Worm (Caenorhabditis elegans) whole organism, young adult: Measurements from ENCODE around the gene K08D12.4.

Source experiments
- B0336.3 ChIP-seq: fragments of 200-800 bp; sonication (Bioruptor generic); IDR thresholded peaks from 2 replicates; pipeline ENCODE4 v1.3.6; 2022; ENCODE audit warnings: missing genetic modification characterization, missing compliant biosample characterization
- C06A6.2 ChIP-seq: fragments of 200-800 bp; sonication (Bioruptor generic); conservative IDR thresholded peaks from 2 replicates; pipeline ENCODE4 v1.3.6; 2022; ENCODE audit warnings: missing genetic modification characterization, missing compliant biosample characterization
- F22D6.2 ChIP-seq: sonication (generic microtip); optimal IDR thresholded peaks from 2 replicates; lab custom pipeline; 2016; ENCODE audit warnings: mild to moderate bottlenecking, missing genetic modification characterization, missing compliant biosample characterization
- F39B2.1 ChIP-seq: fragments of 200-800 bp; sonication (Bioruptor generic); IDR thresholded peaks from 2 replicates; pipeline ENCODE4 v1.3.6; 2022; ENCODE audit warnings: missing genetic modification reagents, missing genetic modification characterization, missing compliant biosample characterization
- F49E8.2 ChIP-seq: sonication (generic microtip); optimal IDR thresholded peaks from 3 replicates; lab custom pipeline; 2017; ENCODE audit warnings: missing genetic modification characterization, mild to moderate bottlenecking, missing compliant biosample characterization, antibody characterized with exemption, moderate library complexity; ENCODE audit not compliant: insufficient read depth
- F52B5.7 ChIP-seq: sonication (generic microtip); optimal IDR thresholded peaks from 2 replicates; lab custom pipeline; 2016; ENCODE audit warnings: mild to moderate bottlenecking, missing genetic modification characterization, missing compliant biosample characterization
- F55B11.4 ChIP-seq: sonication (generic microtip); optimal IDR thresholded peaks from 2 replicates; lab custom pipeline; 2016; ENCODE audit warnings: missing compliant biosample characterization, missing genetic modification characterization, borderline replicate concordance; ENCODE audit not compliant: insufficient read depth
- K12H6.12 ChIP-seq: fragments of 200-800 bp; sonication (Bioruptor generic); optimal IDR thresholded peaks from 2 replicates; lab custom pipeline; 2018; ENCODE audit warnings: mild to moderate bottlenecking, missing genetic modification characterization, missing compliant biosample characterization
- Y53G8AR.9 ChIP-seq: fragments of 200-800 bp; sonication (Bioruptor generic); conservative IDR thresholded peaks from 2 replicates; pipeline ENCODE4 v1.3.6; 2022; ENCODE audit warnings: missing genetic modification reagents, missing genetic modification characterization, missing compliant biosample characterization
- Y95B8A.8 ChIP-seq: fragments of 200-800 bp; sonication (Bioruptor generic); IDR thresholded peaks from 2 replicates; pipeline ENCODE4 v1.3.6; 2022; ENCODE audit warnings: missing genetic modification reagents, missing genetic modification characterization, missing compliant biosample characterization
- aptf-2 ChIP-seq: fragments of 200-800 bp; sonication (Bioruptor generic); conservative IDR thresholded peaks from 2 replicates; pipeline ENCODE4 v1.3.6; 2022; ENCODE audit warnings: missing genetic modification reagents, missing genetic modification characterization, missing compliant biosample characterization
- atf-7 ChIP-seq: sonication (generic microtip); optimal IDR thresholded peaks from 2 replicates; lab custom pipeline; 2017; ENCODE audit warnings: mild to moderate bottlenecking, missing genetic modification characterization, missing compliant biosample characterization
- attf-3 ChIP-seq: fragments of 200-800 bp; sonication (Bioruptor generic); conservative IDR thresholded peaks from 2 replicates; pipeline ENCODE4 v1.3.6; 2022; ENCODE audit warnings: missing genetic modification reagents, missing genetic modification characterization, missing compliant biosample characterization
- attf-5 ChIP-seq: fragments of 200-800 bp; sonication (Bioruptor generic); optimal IDR thresholded peaks from 2 replicates; lab custom pipeline; 2018; ENCODE audit warnings: mild to moderate bottlenecking, missing genetic modification characterization, missing compliant biosample characterization
- bed-1 ChIP-seq: fragments of 200-800 bp; sonication (Bioruptor generic); IDR thresholded peaks from 2 replicates; pipeline ENCODE4 v1.3.6; 2022; ENCODE audit warnings: missing genetic modification reagents, missing genetic modification characterization, missing compliant biosample characterization
- cebp-1 ChIP-seq, 2 experiments: fragments of 200-800 bp in 1 of 2; sonication (Bioruptor generic) in 1 of 2; sonication (generic microtip) in 1 of 2; IDR thresholded peaks in 1 of 2; optimal IDR thresholded peaks in 1 of 2; 2 replicates each; pipeline versions ENCODE4 v1.3.6 to Lab custom; 2017 to 2022; ENCODE audit warnings: missing compliant biosample characterization in 2 of 2, missing genetic modification characterization in 2 of 2, mild to moderate bottlenecking in 1 of 2, missing genetic modification reagents in 1 of 2, moderate library complexity in 1 of 2
- cebp-2 ChIP-seq: fragments of 200-800 bp; sonication (Bioruptor generic); IDR thresholded peaks from 2 replicates; pipeline ENCODE4 v1.3.6; 2022; ENCODE audit warnings: missing genetic modification characterization, missing compliant biosample characterization
- ceh-100 ChIP-seq: fragments of 200-800 bp; sonication (Bioruptor generic); IDR thresholded peaks from 2 replicates; pipeline ENCODE4 v1.3.6; 2022; ENCODE audit warnings: missing genetic modification reagents, missing genetic modification characterization, missing compliant biosample characterization
- ceh-40 ChIP-seq: fragments of 200-800 bp; sonication (Bioruptor generic); IDR thresholded peaks from 2 replicates; pipeline ENCODE4 v1.3.6; 2022; ENCODE audit warnings: missing genetic modification characterization, missing compliant biosample characterization
- ceh-79 ChIP-seq: sonication (generic microtip); optimal IDR thresholded peaks from 2 replicates; lab custom pipeline; 2017; ENCODE audit warnings: mild to moderate bottlenecking, missing genetic modification characterization, missing compliant biosample characterization
- chd-7 ChIP-seq: sonication (generic microtip); optimal IDR thresholded peaks from 2 replicates; lab custom pipeline; 2016; ENCODE audit warnings: mild to moderate bottlenecking, missing genetic modification characterization, moderate library complexity, missing compliant biosample characterization
- egrh-3 ChIP-seq: fragments of 200-800 bp; sonication (Bioruptor generic); IDR thresholded peaks from 2 replicates; pipeline ENCODE4 v1.3.6; 2022; ENCODE audit warnings: missing genetic modification reagents, missing genetic modification characterization, missing compliant biosample characterization
- him-1 ChIP-seq: sonication (generic microtip); optimal IDR thresholded peaks from 2 replicates; lab custom pipeline; 2016; ENCODE audit warnings: missing genotype, missing genetic modification reagents, missing genetic modification characterization, missing compliant biosample characterization
- hlh-26 ChIP-seq: fragments of 200-800 bp; sonication (Bioruptor generic); conservative IDR thresholded peaks from 2 replicates; pipeline ENCODE4 v1.3.6; 2022; ENCODE audit warnings: missing genetic modification reagents, missing genetic modification characterization, missing compliant biosample characterization
- let-526 ChIP-seq: fragments of 200-800 bp; sonication (Bioruptor generic); IDR thresholded peaks from 2 replicates; pipeline ENCODE4 v1.3.6; 2022; ENCODE audit warnings: missing genetic modification reagents, missing genetic modification characterization, missing compliant biosample characterization
- lin-54 ChIP-seq: fragments of 200-800 bp; sonication (Bioruptor generic); optimal IDR thresholded peaks from 2 replicates; lab custom pipeline; 2018; ENCODE audit warnings: mild to moderate bottlenecking, missing genetic modification characterization, missing compliant biosample characterization
- madf-3 ChIP-seq: fragments of 200-800 bp; sonication (Bioruptor generic); IDR thresholded peaks from 2 replicates; pipeline ENCODE4 v1.3.6; 2022; ENCODE audit warnings: missing genetic modification reagents, missing genetic modification characterization, missing compliant biosample characterization
- mcd-1 ChIP-seq: fragments of 200-800 bp; sonication (Bioruptor generic); IDR thresholded peaks from 2 replicates; pipeline ENCODE4 v1.3.6; 2022; ENCODE audit warnings: missing genetic modification reagents, missing genetic modification characterization, missing compliant biosample characterization
- mes-4 ChIP-seq: sonication (generic microtip); optimal IDR thresholded peaks from 2 replicates; lab custom pipeline; 2016; ENCODE audit warnings: missing genotype, missing genetic modification characterization, missing compliant biosample characterization
- nhr-179 ChIP-seq: sonication (generic microtip); optimal IDR thresholded peaks from 2 replicates; lab custom pipeline; 2016; ENCODE audit warnings: mild to moderate bottlenecking, missing genetic modification characterization, missing compliant biosample characterization
- nhr-90 ChIP-seq: sonication (generic microtip); optimal IDR thresholded peaks from 2 replicates; lab custom pipeline; 2016; ENCODE audit warnings: missing genotype, mild to moderate bottlenecking, missing genetic modification characterization, missing compliant biosample characterization
- pbrm-1 ChIP-seq: fragments of 200-800 bp; sonication (Bioruptor generic); IDR thresholded peaks from 2 replicates; pipeline ENCODE4 v1.3.6; 2022; ENCODE audit warnings: missing genetic modification reagents, missing genetic modification characterization, missing compliant biosample characterization
- rcor-1 ChIP-seq: fragments of 200-800 bp; sonication (Bioruptor generic); IDR thresholded peaks from 2 replicates; pipeline ENCODE4 v1.3.6; 2022; ENCODE audit warnings: missing genetic modification reagents, missing genetic modification characterization, missing compliant biosample characterization
- sea-2 ChIP-seq: fragments of 200-800 bp; sonication (Bioruptor generic); IDR thresholded peaks from 2 replicates; pipeline ENCODE4 v1.3.6; 2022; ENCODE audit warnings: missing genetic modification characterization, missing compliant biosample characterization
- snpc-3.4 ChIP-seq: sonication (generic microtip); optimal IDR thresholded peaks from 2 replicates; lab custom pipeline; 2017; ENCODE audit warnings: missing genetic modification characterization, mild to moderate bottlenecking, missing compliant biosample characterization, antibody characterized with exemption, moderate library complexity, missing genotype, missing genetic modification reagents
- unc-130 ChIP-seq: sonication (generic microtip); optimal IDR thresholded peaks from 2 replicates; lab custom pipeline; 2016; ENCODE audit warnings: missing genetic modification reagents, missing genetic modification characterization, missing compliant biosample characterization
- unc-62 ChIP-seq: fragments of 150-350 bp; optimal IDR thresholded peaks from 2 replicates; lab custom pipeline; 2014; ENCODE audit warnings: missing biosample characterization, missing genetic modification reagents, missing genetic modification characterization
- ztf-18 ChIP-seq: sonication (generic microtip); optimal IDR thresholded peaks from 2 replicates; lab custom pipeline; 2016; ENCODE audit warnings: missing genotype, mild to moderate bottlenecking, missing genetic modification characterization, missing compliant biosample characterization
- ztf-6 ChIP-seq: fragments of 200-800 bp; sonication (Bioruptor generic); IDR thresholded peaks from 2 replicates; pipeline ENCODE4 v1.3.6; 2022; ENCODE audit warnings: missing genetic modification reagents, missing genetic modification characterization, missing compliant biosample characterization

K08D12.4 gene

DNA sequence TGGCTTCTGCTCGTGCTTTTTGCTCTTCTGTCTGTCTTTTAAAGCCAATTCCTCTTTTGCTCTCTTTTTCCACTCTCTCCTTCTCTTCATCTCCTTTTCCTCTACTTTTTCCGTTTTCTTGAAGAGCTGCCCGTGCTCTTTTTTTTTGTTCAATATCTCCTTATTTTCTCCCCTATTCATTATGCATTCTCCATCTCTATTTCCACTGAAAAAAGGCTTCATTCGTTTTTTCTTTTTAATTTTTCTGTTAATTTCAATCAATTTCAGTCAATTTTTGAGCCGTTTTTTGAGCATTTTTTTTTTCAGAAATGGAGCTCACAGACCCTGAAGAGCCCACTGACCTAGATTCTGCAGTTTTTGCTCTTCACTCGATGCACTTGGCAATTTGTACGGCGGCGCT is 34.7 kb upstream of the K08D12.4 start, which contains the start of gene Y41D4B.1:
Gene Y41D4B.1, plus strand, starts transcription at position 301 of the 400 bp plus-strand sequence.
- TF ChIP-seq F22D6.2 (tag; lab: Kevin White, UChicago), result no peak
- no peak for TF ChIP-seq lin-54 (GFP tag; lab: Kevin White, UChicago)
- TF ChIP-seq F52B5.7 (tag; lab: Kevin White, UChicago), result no peak
- no peak for TF ChIP-seq him-1 (tag; lab: Kevin White, UChicago)
- no peak for TF ChIP-seq ceh-79 (tag; lab: Kevin White, UChicago)
- TF ChIP-seq mcd-1, result no peak
- TF ChIP-seq let-526 (GFP tag; lab: Robert Waterston, UW), result no peak
- no peak for TF ChIP-seq rcor-1 (GFP tag; lab: Robert Waterston, UW)
- TF ChIP-seq mes-4 (tag; lab: Kevin White, UChicago), result no peak
- no peak for TF ChIP-seq chd-7 (tag; lab: Kevin White, UChicago)
- no peak for TF ChIP-seq unc-130 (GFP tag; lab: Kevin White, UChicago)
- no peak for TF ChIP-seq nhr-90 (tag; lab: Kevin White, UChicago)
- no peak for TF ChIP-seq nhr-179
- no peak for TF ChIP-seq F39B2.1
- no peak for TF ChIP-seq snpc-3.4 (tag; lab: Kevin White, UChicago)
- TF ChIP-seq Y53G8AR.9 (GFP tag; lab: Robert Waterston, UW), result no peak

- no peak for TF ChIP-seq unc-62
- TF ChIP-seq egrh-3 (GFP tag; lab: Robert Waterston, UW), result no peak
- no peak for TF ChIP-seq C06A6.2
- no peak for TF ChIP-seq madf-3 (GFP tag; lab: Robert Waterston, UW)
- TF ChIP-seq F49E8.2 (tag; lab: Kevin White, UChicago), result no peak
- no peak for TF ChIP-seq Y95B8A.8 (GFP tag; lab: Robert Waterston, UW)
Observed at ce11 chrIV:1676926-1677325, 30.2 kb upstream of the K08D12.4 start.

DNA sequence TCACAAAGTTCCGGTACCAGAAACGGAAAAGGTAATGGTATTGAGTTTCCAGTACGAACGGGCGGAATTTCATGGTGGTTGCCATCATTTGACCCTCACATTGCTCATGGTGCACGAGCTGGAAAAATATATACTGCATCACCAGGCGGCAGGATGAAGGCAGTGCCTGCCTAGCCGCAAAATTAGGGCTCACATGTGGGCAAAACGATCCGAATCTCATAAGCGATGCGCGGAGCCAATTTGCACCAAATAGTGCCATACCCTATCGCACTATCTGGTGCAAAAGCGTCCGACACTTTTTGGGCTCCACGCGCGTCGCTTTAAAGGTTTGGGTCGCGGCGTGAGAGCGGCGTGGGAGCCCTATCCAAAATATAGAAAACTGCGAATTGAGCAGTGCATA is 27.9 kb upstream of the K08D12.4 start:
- TF ChIP-seq attf-3 (GFP tag; lab: Robert Waterston, UW), result no peak
- TF ChIP-seq madf-3 (GFP tag; lab: Robert Waterston, UW), result no peak
- TF ChIP-seq attf-5 (GFP tag; lab: Kevin White, UChicago), result no peak
- no peak for TF ChIP-seq ceh-40 (GFP tag; lab: Robert Waterston, UW)
- no peak for TF ChIP-seq pbrm-1 (GFP tag; lab: Robert Waterston, UW)
- TF ChIP-seq mcd-1, result no peak
- TF ChIP-seq sea-2 (GFP tag; lab: Robert Waterston, UW), result no peak

DNA sequence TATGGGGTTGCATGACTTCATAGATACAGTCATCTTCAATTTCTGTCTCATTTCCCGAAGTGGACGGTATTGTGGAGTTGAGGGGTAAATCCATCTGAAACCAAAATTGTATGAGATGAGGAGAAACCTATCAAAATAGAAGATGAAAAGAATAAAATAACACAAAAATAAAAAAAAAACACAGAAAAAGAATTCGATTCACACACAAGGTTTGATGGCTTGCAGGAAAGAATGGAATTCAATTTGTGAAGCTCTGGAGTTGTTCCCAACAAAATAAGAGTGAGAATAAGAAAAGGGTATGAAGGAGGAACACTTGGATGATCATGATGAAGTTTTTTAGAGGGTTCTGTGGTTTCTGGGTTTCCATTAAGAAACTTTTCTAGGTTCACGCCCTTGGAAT is 25.0 kb upstream of the K08D12.4 start, which contains the start of gene Y41D4B.24:
Gene Y41D4B.24, minus strand, starts transcription at position 101 of the 400 bp plus-strand sequence.
- no peak for TF ChIP-seq pbrm-1 (GFP tag; lab: Robert Waterston, UW)

ce11 chrIV:1687151-1687550 is 19.9 kb upstream of the K08D12.4 start:
- TF ChIP-seq ceh-79 (tag; lab: Kevin White, UChicago), result no peak
- no peak for TF ChIP-seq unc-62
- no peak for TF ChIP-seq rcor-1 (GFP tag; lab: Robert Waterston, UW)
- peak; percentile 87 for TF ChIP-seq ceh-100 (GFP tag; lab: Robert Waterston, UW)
- TF ChIP-seq, all 124 proteins: peak for 1

DNA sequence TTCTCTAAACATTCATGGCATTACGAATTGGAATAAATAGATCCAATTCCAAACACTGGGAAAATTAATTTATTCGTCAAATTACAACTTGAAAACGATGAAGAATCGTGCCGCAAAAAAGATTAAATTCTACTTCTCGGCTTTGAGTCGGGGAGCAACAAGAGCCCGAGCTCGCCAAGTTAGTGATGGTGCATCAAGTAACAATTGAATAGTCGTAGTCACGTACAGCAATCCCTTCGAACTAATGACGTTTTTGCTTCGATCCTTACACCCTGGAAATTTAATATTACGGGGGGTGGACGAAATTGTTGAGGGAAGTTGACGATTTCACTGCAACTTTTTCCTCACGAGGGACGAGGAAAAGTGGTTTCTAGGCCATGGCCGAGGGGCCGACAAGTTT is 15.4 kb upstream of the K08D12.4 start:
- TF ChIP-seq cebp-2 (GFP tag; lab: Robert Waterston, UW), result no peak
- no peak for TF ChIP-seq aptf-2
- no peak for TF ChIP-seq ztf-6 (GFP tag; lab: Robert Waterston, UW)
- TF ChIP-seq F55B11.4 (tag; lab: Kevin White, UChicago), result no peak
- no peak for TF ChIP-seq cebp-1 (GFP tag; IDR thresholded peaks at IDR 0.05; lab: Robert Waterston, UW)
- no peak for TF ChIP-seq cebp-1 (tag; optimal IDR thresholded peaks at IDR 0.05; lab: Kevin White, UChicago)
- no peak for TF ChIP-seq ztf-18 (tag; lab: Kevin White, UChicago)
- TF ChIP-seq K12H6.12, result no peak
- TF ChIP-seq ceh-40 (GFP tag; lab: Robert Waterston, UW), result no peak
- TF ChIP-seq hlh-26 (GFP tag; lab: Robert Waterston, UW), result no peak
- no peak for TF ChIP-seq atf-7 (tag; lab: Kevin White, UChicago)
- TF ChIP-seq B0336.3 (GFP tag; lab: Robert Waterston, UW), result no peak
- no peak for TF ChIP-seq bed-1 (GFP tag; lab: Robert Waterston, UW)
